Fruit fly (Drosophila melanogaster): ENCODE measurements around the gene Zpr1.
A peak's percentile ranks its signal among the peaks of the same experiment; 100 is the strongest.

Gene Zpr1

DNA sequence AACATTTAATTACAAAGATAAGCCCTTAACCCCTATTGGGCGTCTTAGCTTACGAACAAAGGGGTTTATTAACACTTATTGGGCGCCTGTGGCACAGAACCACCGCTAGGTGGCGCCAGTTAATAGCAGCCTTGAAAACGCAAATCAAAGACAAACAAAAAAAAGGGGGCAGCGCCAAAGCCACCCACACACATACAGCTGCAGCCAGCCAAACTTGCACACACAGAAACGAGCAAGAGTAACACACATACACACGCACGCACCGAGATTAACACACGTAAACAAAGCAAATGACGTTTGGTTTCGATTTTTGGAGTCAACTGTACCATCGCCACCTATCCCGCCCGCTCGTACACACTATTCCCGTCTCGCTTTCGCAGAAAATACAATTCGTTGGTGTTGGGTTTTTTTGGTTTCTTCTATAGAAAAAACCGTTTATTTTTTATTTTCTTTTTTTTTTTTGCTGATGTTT, 9.7 kb downstream of the Zpr1 start:
- peak; percentile 41 for TF ChIP-seq psq (GFP tag; optimal IDR thresholded peaks at IDR 0.05)
- TF ChIP-seq GATAd (GFP tag; optimal IDR thresholded peaks at IDR 0.05): no peak
- TF ChIP-seq Dif (GFP tag; optimal IDR thresholded peaks at IDR 0.05; ENCODE audit: partially characterized antibody): no peak
- peak; percentile 84 for TF ChIP-seq Hr83 (GFP tag; optimal IDR thresholded peaks at IDR 0.05; ENCODE audit: poor library complexity, severe bottlenecking)
- TF ChIP-seq HLH106 (tag; optimal IDR thresholded peaks at IDR 0.05): peak; percentile 42
- peak in 1 of 2 experiments; percentile 41 for TF ChIP-seq dl (GFP tag; optimal IDR thresholded peaks at IDR 0.05; ENCODE audit: insufficient read depth in 1 of 2, partially characterized antibody in 2 of 2)
- no peak for TF ChIP-seq OdsH (GFP tag; optimal IDR thresholded peaks at IDR 0.05)
- no peak for TF ChIP-seq CG9705 (GFP tag; optimal IDR thresholded peaks at IDR 0.05)
- no peak for TF ChIP-seq Hnf4 (GFP tag; optimal IDR thresholded peaks at IDR 0.05)
- TF ChIP-seq ey (GFP tag; optimal IDR thresholded peaks at IDR 0.05): peak; percentile 9
- no peak for TF ChIP-seq Myc (optimal IDR thresholded peaks at IDR 0.05)
- TF ChIP-seq CrebA (GFP tag; optimal IDR thresholded peaks at IDR 0.05; ENCODE audit: borderline replicate concordance): no peak
- peak; percentile 88 for TF ChIP-seq jim (GFP tag; optimal IDR thresholded peaks at IDR 0.05)
- TF ChIP-seq usp (GFP tag; optimal IDR thresholded peaks at IDR 0.05): no peak
- TF ChIP-seq Dfd (GFP tag; optimal IDR thresholded peaks at IDR 0.05): no peak
- TF ChIP-seq brk (GFP tag; optimal IDR thresholded peaks at IDR 0.05): no peak
- peak; percentile 65 for TF ChIP-seq fru (GFP tag; optimal IDR thresholded peaks at IDR 0.05)
- TF ChIP-seq N (GFP tag; optimal IDR thresholded peaks at IDR 0.05): peak; percentile 65
- peak; percentile 52 for TF ChIP-seq rgr (GFP tag; optimal IDR thresholded peaks at IDR 0.05)
- no peak for TF ChIP-seq br (GFP tag; optimal IDR thresholded peaks at IDR 0.05)
- TF ChIP-seq h (GFP tag; optimal IDR thresholded peaks at IDR 0.05): peak; percentile 61
- no peak for TF ChIP-seq dmrt93B (GFP tag; optimal IDR thresholded peaks at IDR 0.05)
- TF ChIP-seq Hr78 (GFP tag; optimal IDR thresholded peaks at IDR 0.05): no peak
- peak; percentile 42 for TF ChIP-seq Rel (GFP tag; optimal IDR thresholded peaks at IDR 0.05)
- TF ChIP-seq Rel (tag; optimal IDR thresholded peaks at IDR 0.05): peak; percentile 69
- no peak for TF ChIP-seq lola (GFP tag; optimal IDR thresholded peaks at IDR 0.05)
- peak; percentile 48 for TF ChIP-seq woc (GFP tag; optimal IDR thresholded peaks at IDR 0.05)
- no peak for TF ChIP-seq pan (optimal IDR thresholded peaks at IDR 0.05)
- TF ChIP-seq tai (GFP tag; optimal IDR thresholded peaks at IDR 0.05): no peak
- no peak for TF ChIP-seq Abd-B (GFP tag; optimal IDR thresholded peaks at IDR 0.05)
- peak; percentile 24 for TF ChIP-seq sv (GFP tag; optimal IDR thresholded peaks at IDR 0.05)
- TF ChIP-seq dsf (GFP tag; optimal IDR thresholded peaks at IDR 0.05; ENCODE audit: borderline replicate concordance): no peak
- no peak for TF ChIP-seq Mio (GFP tag; optimal IDR thresholded peaks at IDR 0.05)
- no peak for TF ChIP-seq CG32264 (GFP tag; optimal IDR thresholded peaks at IDR 0.05)
- TF ChIP-seq foxo (GFP tag; optimal IDR thresholded peaks at IDR 0.05): peak in 1 of 2 experiments; percentile 54
- TF ChIP-seq Vsx2 (GFP tag; optimal IDR thresholded peaks at IDR 0.05; ENCODE audit: partially characterized antibody): no peak
- TF ChIP-seq Sp1 (GFP tag; optimal IDR thresholded peaks at IDR 0.05): peak; percentile 51
- peak; percentile 47 for TF ChIP-seq Jra (GFP tag; optimal IDR thresholded peaks at IDR 0.05)
- TF ChIP-seq sage (GFP tag; optimal IDR thresholded peaks at IDR 0.05): no peak

DNA sequence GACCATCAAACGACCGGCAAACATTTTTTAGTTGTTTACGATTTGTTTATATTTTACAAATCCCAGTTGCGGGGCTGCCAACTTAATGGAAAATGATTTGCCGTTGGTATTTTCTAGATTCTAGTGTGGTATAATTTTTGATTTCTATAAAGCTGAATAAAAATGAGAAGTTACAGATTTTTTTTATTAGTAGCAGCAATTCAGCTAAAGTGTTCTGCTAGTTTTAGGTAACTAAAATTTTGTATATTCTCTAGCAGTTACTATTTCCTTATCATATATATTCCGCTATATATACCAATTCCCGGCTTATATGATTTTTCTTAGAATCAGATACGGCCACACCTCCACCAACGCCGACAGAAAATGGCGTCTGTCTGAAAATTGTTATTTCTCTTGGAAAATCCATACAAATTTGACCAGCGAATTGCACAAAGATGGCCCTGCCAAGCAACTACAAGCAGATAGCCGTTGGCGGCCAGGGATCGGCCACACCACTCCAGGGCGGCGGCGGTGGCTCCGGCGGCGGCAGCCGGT, 12.8 kb downstream of the Zpr1 start, which contains the start of the genes fh and Bap111:
Gene fh, minus strand, starts transcription at position 83 of the 534 bp plus-strand sequence.
Gene Bap111, plus strand, starts transcription at position 321 of the 534 bp plus-strand sequence.
- no peak for TF ChIP-seq tai (GFP tag; optimal IDR thresholded peaks at IDR 0.05)
- no peak for TF ChIP-seq HLH106 (tag; optimal IDR thresholded peaks at IDR 0.05)
- TF ChIP-seq Sp1 (GFP tag; optimal IDR thresholded peaks at IDR 0.05): no peak
- peak; percentile 13 for TF ChIP-seq Myc (optimal IDR thresholded peaks at IDR 0.05)
- no peak for TF ChIP-seq N (GFP tag; optimal IDR thresholded peaks at IDR 0.05)
- peak; percentile 6 for TF ChIP-seq h (GFP tag; optimal IDR thresholded peaks at IDR 0.05)
- TF ChIP-seq Dfd (GFP tag; optimal IDR thresholded peaks at IDR 0.05): peak; percentile 48
- TF ChIP-seq dmrt93B (GFP tag; optimal IDR thresholded peaks at IDR 0.05): no peak
- TF ChIP-seq Dif (GFP tag; optimal IDR thresholded peaks at IDR 0.05; ENCODE audit: partially characterized antibody): no peak
- TF ChIP-seq rgr (GFP tag; optimal IDR thresholded peaks at IDR 0.05): no peak
- TF ChIP-seq lola (GFP tag; optimal IDR thresholded peaks at IDR 0.05): no peak
- TF ChIP-seq sv (GFP tag; optimal IDR thresholded peaks at IDR 0.05): no peak
- no peak for TF ChIP-seq jim (GFP tag; optimal IDR thresholded peaks at IDR 0.05)
- TF ChIP-seq pan (optimal IDR thresholded peaks at IDR 0.05): no peak

Measured in whole organism, wandering third instar larva.